Worm (Caenorhabditis elegans) whole organism, L4 larva: ENCODE measurements around the gene rop-1.

Source experiments
- F49E8.2 ChIP-seq: sonication (generic microtip); optimal IDR thresholded peaks from 2 replicates; lab custom pipeline; 2016; ENCODE audit warnings: missing compliant biosample characterization, mild to moderate bottlenecking, missing genetic modification characterization, borderline replicate concordance
- R02D3.7 ChIP-seq: fragments of 150-350 bp; sonication (generic microtip); optimal IDR thresholded peaks from 3 replicates; lab custom pipeline; 2014; ENCODE audit warnings: missing biosample characterization, missing genetic modification characterization
- ces-1 ChIP-seq: fragments of 150-350 bp; sonication (generic microtip); optimal IDR thresholded peaks from 4 replicates; lab custom pipeline; 2014; ENCODE audit warnings: missing biosample characterization, missing genetic modification reagents, missing genetic modification characterization
- egl-27 ChIP-seq: sonication (generic microtip); optimal IDR thresholded peaks from 3 replicates; lab custom pipeline; 2017; ENCODE audit warnings: missing biosample characterization, missing genetic modification reagents, missing genetic modification characterization
- lsy-2 ChIP-seq, 2 experiments: fragments of 150-350 bp in 1 of 2; sonication (generic microtip) in 1 of 2; optimal IDR thresholded peaks; 2 replicates each; lab custom pipeline; 2014 to 2017; ENCODE audit warnings: missing biosample characterization in 2 of 2, missing genetic modification characterization in 2 of 2
- madf-5 ChIP-seq, 2 experiments: fragments of 200-800 bp; sonication (Bioruptor generic); IDR thresholded peaks; 2 replicates each; pipeline ENCODE4 v1.3.6; 2022; ENCODE audit warnings: missing compliant biosample characterization in 2 of 2, missing genetic modification characterization in 2 of 2
- nhr-25 ChIP-seq: sonication (generic microtip); optimal IDR thresholded peaks from 2 replicates; lab custom pipeline; 2017; ENCODE audit warnings: missing genetic modification characterization, mild to moderate bottlenecking, missing compliant biosample characterization, antibody characterized with exemption, moderate library complexity, borderline replicate concordance; ENCODE audit not compliant: insufficient read depth
- pqm-1 ChIP-seq: sonication (generic microtip); optimal IDR thresholded peaks from 2 replicates; lab custom pipeline; 2017; ENCODE audit warnings: missing biosample characterization, missing genetic modification characterization
- ztf-11 ChIP-seq: fragments of 150-350 bp; optimal IDR thresholded peaks from 2 replicates; lab custom pipeline; 2014; ENCODE audit warnings: missing biosample characterization, missing genetic modification characterization

DNA sequence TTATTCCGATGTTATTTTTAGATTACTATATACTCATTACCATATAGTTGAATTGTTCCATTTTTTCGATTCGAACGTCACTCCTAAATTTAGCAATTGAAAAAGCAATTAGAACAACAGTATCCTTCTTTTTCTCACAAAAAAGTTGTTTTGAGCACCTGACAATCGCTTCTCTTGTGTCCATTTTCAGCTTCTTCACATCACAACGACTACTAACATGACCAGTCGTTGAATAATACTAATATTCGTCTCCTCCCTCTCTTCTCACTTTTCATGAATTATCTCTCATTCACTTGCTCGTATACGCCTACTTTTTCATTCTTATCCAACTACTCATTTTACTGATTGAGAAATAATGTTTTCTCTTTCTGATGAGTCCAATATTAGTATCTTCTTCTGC, 38.1 kb downstream of the rop-1 start, which contains the start of gene ZK856.14:
- TF ChIP-seq ztf-11 (tag; lab: Kevin White, UChicago): no peak
- TF ChIP-seq ces-1 (GFP tag; lab: Kevin White, UChicago): no peak
- TF ChIP-seq egl-27 (tag; lab: Kevin White, UChicago): no peak
- TF ChIP-seq madf-5 (GFP tag; IDR thresholded peaks at IDR 0.05; lab: Robert Waterston, UW): no peak
- TF ChIP-seq R02D3.7: no peak
- TF ChIP-seq nhr-25: no peak
- TF ChIP-seq lsy-2 (tag; optimal IDR thresholded peaks at IDR 0.05; lab: Kevin White, UChicago): no peak
- TF ChIP-seq F49E8.2: no peak
- no peak for TF ChIP-seq pqm-1 (tag; lab: Kevin White, UChicago)
